Worm (Caenorhabditis elegans): ENCODE data around the gene F58G6.3.

F58G6.3 gene

ce11 chrIV:9615511-9615910 lies 37.8 kb upstream of the F58G6.3 start:
- peak; percentile 100 for TF ChIP-seq elt-1 (tag; optimal IDR thresholded peaks at IDR 0.05)
- TF ChIP-seq crh-2 (tag; optimal IDR thresholded peaks at IDR 0.05), result peak; percentile 27
- TF ChIP-seq egl-27 (tag; optimal IDR thresholded peaks at IDR 0.05), result peak; percentile 86
- TF ChIP-seq ceh-16 (tag; optimal IDR thresholded peaks at IDR 0.05), result peak; percentile 98
- peak; percentile 100 for TF ChIP-seq nhr-23 (tag; optimal IDR thresholded peaks at IDR 0.05)
- TF ChIP-seq sma-3 (GFP tag; optimal IDR thresholded peaks at IDR 0.05), result peak; percentile 31
- TF ChIP-seq lin-11 (tag; optimal IDR thresholded peaks at IDR 0.05), result no peak
- TF ChIP-seq lsy-2 (tag; optimal IDR thresholded peaks at IDR 0.05), result peak in 1 of 2 experiments; percentile 30
- no peak for TF ChIP-seq R02D3.7 (tag; optimal IDR thresholded peaks at IDR 0.05)
- TF ChIP-seq blmp-1 (tag; optimal IDR thresholded peaks at IDR 0.05; ENCODE audit: insufficient read depth), result peak; percentile 63
- peak; percentile 84 for TF ChIP-seq nhr-25 (tag; optimal IDR thresholded peaks at IDR 0.05)
- no peak for TF ChIP-seq lin-13 (GFP tag; optimal IDR thresholded peaks at IDR 0.05)
- TF ChIP-seq sem-4 (tag; optimal IDR thresholded peaks at IDR 0.05), result peak; percentile 70
- TF ChIP-seq sma-9 (GFP tag; optimal IDR thresholded peaks at IDR 0.05), result peak; percentile 94
- TF ChIP-seq sma-9 (tag; optimal IDR thresholded peaks at IDR 0.05), result no peak

- TF ChIP-seq nhr-21 (tag; optimal IDR thresholded peaks at IDR 0.05) (no peak), ceh-16 (tag; optimal IDR thresholded peaks at IDR 0.05) (peak; percentile 25), elt-1 (tag; optimal IDR thresholded peaks at IDR 0.05) (peak; percentile 85), nhr-23 (tag; optimal IDR thresholded peaks at IDR 0.05) (peak; percentile 88), F13H6.1 (tag; optimal IDR thresholded peaks at IDR 0.05) (no peak)
Measured at ce11 chrIV:9617358-9617757, 36.0 kb upstream of the F58G6.3 start.

DNA sequence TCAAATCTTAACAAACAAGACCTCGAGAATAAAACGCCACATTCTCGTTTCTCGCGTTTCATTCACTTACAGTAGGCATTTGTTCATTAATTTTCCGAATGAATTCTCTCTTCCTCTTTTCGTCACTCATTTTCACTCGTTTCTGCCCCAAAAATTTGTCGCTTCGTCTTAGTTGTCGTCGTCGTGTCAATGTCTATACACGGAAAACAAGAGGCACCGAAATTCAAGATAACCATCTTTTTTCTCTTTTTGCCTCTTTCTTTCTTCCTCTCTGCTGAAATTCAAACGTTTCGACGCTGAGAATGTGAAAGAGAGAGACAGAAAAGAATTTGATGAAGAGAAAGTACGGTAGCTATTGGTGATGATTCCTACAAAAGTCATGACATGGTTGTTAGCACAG lies 35.3 kb upstream of the F58G6.3 start:
- TF ChIP-seq nhr-12 (tag; optimal IDR thresholded peaks at IDR 0.05) (no peak), nhr-23 (tag; optimal IDR thresholded peaks at IDR 0.05) (peak; percentile 84), nhr-25 (tag; optimal IDR thresholded peaks at IDR 0.05) (peak; percentile 48), ceh-16 (tag; optimal IDR thresholded peaks at IDR 0.05) (peak; percentile 49), elt-1 (tag; optimal IDR thresholded peaks at IDR 0.05) (peak; percentile 77), sem-4 (tag; optimal IDR thresholded peaks at IDR 0.05) (no peak), ztf-1 (GFP tag; conservative IDR thresholded peaks at IDR 0.05) (no peak)

- no peak for TF ChIP-seq nhr-77 (tag; optimal IDR thresholded peaks at IDR 0.05)
- peak; percentile 91 for TF ChIP-seq ceh-16 (tag; optimal IDR thresholded peaks at IDR 0.05)
- TF ChIP-seq elt-1 (tag; optimal IDR thresholded peaks at IDR 0.05), result peak; percentile 94
- no peak for TF ChIP-seq lin-11 (tag; optimal IDR thresholded peaks at IDR 0.05)
- no peak for TF ChIP-seq dmd-4 (tag; optimal IDR thresholded peaks at IDR 0.05)
- TF ChIP-seq nhr-11 (tag; optimal IDR thresholded peaks at IDR 0.05), result no peak
- TF ChIP-seq ztf-11 (tag; optimal IDR thresholded peaks at IDR 0.05), result no peak
Measured at ce11 chrIV:9618836-9619235, 34.5 kb upstream of the F58G6.3 start.

- TF ChIP-seq aly-2 (tag; optimal IDR thresholded peaks at IDR 0.05) (no peak), ama-1 (optimal IDR thresholded peaks at IDR 0.05) (no peak), C34F6.9 (tag; optimal IDR thresholded peaks at IDR 0.05) (no peak), crh-2 (tag; optimal IDR thresholded peaks at IDR 0.05) (no peak), unc-62 (GFP tag; optimal IDR thresholded peaks at IDR 0.05) (no peak), egl-27 (tag; optimal IDR thresholded peaks at IDR 0.05) (no peak), lin-39 (tag; optimal IDR thresholded peaks at IDR 0.05) (no peak), nhr-11 (tag; optimal IDR thresholded peaks at IDR 0.05) (no peak), peb-1 (tag; optimal IDR thresholded peaks at IDR 0.05) (no peak), ztf-1 (GFP tag; conservative IDR thresholded peaks at IDR 0.05) (no peak), lin-11 (tag; optimal IDR thresholded peaks at IDR 0.05) (no peak)
Measured at ce11 chrIV:9622272-9622671, 31.1 kb upstream of the F58G6.3 start, which contains the start of gene W09C2.7. W09C2.7 (minus strand) TSS chrIV:9622372.

DNA sequence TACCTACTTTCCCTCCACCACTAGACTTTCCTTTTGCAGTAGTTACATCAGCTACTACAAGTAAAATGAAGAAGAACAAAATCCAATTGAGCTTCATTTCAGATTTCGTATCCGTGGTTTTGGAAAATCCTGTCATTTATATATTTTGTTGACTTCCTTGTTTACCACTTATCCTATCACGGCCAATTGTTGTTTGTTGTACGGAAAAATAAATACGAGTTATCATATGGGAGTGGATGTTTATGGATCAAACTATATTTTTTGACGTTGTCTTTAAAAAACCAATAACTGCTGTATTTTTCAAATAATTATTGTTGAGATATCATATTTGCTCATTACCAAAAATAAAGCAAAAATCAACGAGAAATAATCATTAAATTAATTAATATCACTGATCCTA lies 30.1 kb upstream of the F58G6.3 start, which contains the start of gene W09C2.9:
TSS of gene W09C2.9 (minus strand) at position 101 of the 400 bp plus-strand sequence.
- TF ChIP-seq elt-1 (tag; optimal IDR thresholded peaks at IDR 0.05) (no peak), fos-1 (tag; optimal IDR thresholded peaks at IDR 0.05) (no peak), mab-5 (tag; optimal IDR thresholded peaks at IDR 0.05) (no peak), nhr-11 (tag; optimal IDR thresholded peaks at IDR 0.05) (no peak), ztf-1 (GFP tag; conservative IDR thresholded peaks at IDR 0.05) (no peak), blmp-1 (tag; optimal IDR thresholded peaks at IDR 0.05; ENCODE audit: insufficient read depth) (no peak), sem-4 (tag; optimal IDR thresholded peaks at IDR 0.05) (no peak), sma-9 (GFP tag; optimal IDR thresholded peaks at IDR 0.05) (no peak), sma-9 (tag; optimal IDR thresholded peaks at IDR 0.05) (no peak), lsy-2 (tag; optimal IDR thresholded peaks at IDR 0.05) (no peak), egl-27 (tag; optimal IDR thresholded peaks at IDR 0.05) (no peak), nhr-25 (tag; optimal IDR thresholded peaks at IDR 0.05) (no peak), ztf-11 (tag; optimal IDR thresholded peaks at IDR 0.05) (no peak), elt-3 (tag; optimal IDR thresholded peaks at IDR 0.05) (no peak), skn-1 (tag; optimal IDR thresholded peaks at IDR 0.05) (no peak), ztf-4 (tag; optimal IDR thresholded peaks at IDR 0.05) (no peak), ama-1 (optimal IDR thresholded peaks at IDR 0.05) (no peak), peb-1 (tag; optimal IDR thresholded peaks at IDR 0.05) (no peak), nhr-12 (tag; optimal IDR thresholded peaks at IDR 0.05) (no peak), alr-1 (tag; optimal IDR thresholded peaks at IDR 0.05) (no peak)

Measured in whole organism, L2 larva.